Worm (Caenorhabditis elegans) whole organism, young adult: ENCODE data around the gene R04F11.5.

Experiments used
- C06A6.2 ChIP-seq: fragments of 200-800 bp; sonication (Bioruptor generic); conservative IDR thresholded peaks from 2 replicates; pipeline ENCODE4 v1.3.6; 2022; ENCODE audit warnings: missing genetic modification characterization, missing compliant biosample characterization
- F49E8.2 ChIP-seq: sonication (generic microtip); optimal IDR thresholded peaks from 3 replicates; lab custom pipeline; 2017; ENCODE audit warnings: missing genetic modification characterization, mild to moderate bottlenecking, missing compliant biosample characterization, antibody characterized with exemption, moderate library complexity; ENCODE audit not compliant: insufficient read depth
- F57C9.4 ChIP-seq: sonication (generic microtip); optimal IDR thresholded peaks from 2 replicates; lab custom pipeline; 2017; ENCODE audit warnings: mild to moderate bottlenecking, missing genetic modification characterization, missing compliant biosample characterization
- T07F8.4 ChIP-seq: sonication (generic microtip); optimal IDR thresholded peaks from 2 replicates; lab custom pipeline; 2016; ENCODE audit warnings: mild to moderate bottlenecking, missing genetic modification characterization, moderate library complexity, missing compliant biosample characterization
- die-1 ChIP-seq: sonication (generic microtip); optimal IDR thresholded peaks from 2 replicates; lab custom pipeline; 2016; ENCODE audit warnings: missing genotype, mild to moderate bottlenecking, missing genetic modification characterization, missing compliant biosample characterization
- dpff-1 ChIP-seq: sonication (generic microtip); optimal IDR thresholded peaks from 2 replicates; lab custom pipeline; 2017; ENCODE audit warnings: mild to moderate bottlenecking, missing genetic modification characterization, missing compliant biosample characterization
- him-1 ChIP-seq: sonication (generic microtip); optimal IDR thresholded peaks from 2 replicates; lab custom pipeline; 2016; ENCODE audit warnings: missing genotype, missing genetic modification reagents, missing genetic modification characterization, missing compliant biosample characterization
- lir-1 ChIP-seq: fragments of 200-800 bp; sonication (Bioruptor generic); conservative IDR thresholded peaks from 2 replicates; pipeline ENCODE4 v1.3.6; 2022; ENCODE audit warnings: missing genetic modification reagents, missing genetic modification characterization, missing compliant biosample characterization
- mes-4 ChIP-seq: sonication (generic microtip); optimal IDR thresholded peaks from 2 replicates; lab custom pipeline; 2016; ENCODE audit warnings: missing genotype, missing genetic modification characterization, missing compliant biosample characterization
- sptf-2 ChIP-seq: fragments of 200-800 bp; sonication (Bioruptor generic); optimal IDR thresholded peaks from 2 replicates; lab custom pipeline; 2018; ENCODE audit warnings: mild to moderate bottlenecking, missing genetic modification characterization, missing compliant biosample characterization
- unc-62 ChIP-seq: fragments of 150-350 bp; optimal IDR thresholded peaks from 2 replicates; lab custom pipeline; 2014; ENCODE audit warnings: missing biosample characterization, missing genetic modification reagents, missing genetic modification characterization
- xnd-1 ChIP-seq: sonication (generic microtip); optimal IDR thresholded peaks from 2 replicates; lab custom pipeline; 2016; ENCODE audit warnings: missing genotype, missing genetic modification reagents, missing genetic modification characterization, missing compliant biosample characterization
- ztf-25 ChIP-seq: fragments of 200-800 bp; sonication (Bioruptor generic); IDR thresholded peaks from 2 replicates; pipeline ENCODE4 v1.3.6; 2022; ENCODE audit warnings: missing genetic modification reagents, missing genetic modification characterization, missing compliant biosample characterization

DNA sequence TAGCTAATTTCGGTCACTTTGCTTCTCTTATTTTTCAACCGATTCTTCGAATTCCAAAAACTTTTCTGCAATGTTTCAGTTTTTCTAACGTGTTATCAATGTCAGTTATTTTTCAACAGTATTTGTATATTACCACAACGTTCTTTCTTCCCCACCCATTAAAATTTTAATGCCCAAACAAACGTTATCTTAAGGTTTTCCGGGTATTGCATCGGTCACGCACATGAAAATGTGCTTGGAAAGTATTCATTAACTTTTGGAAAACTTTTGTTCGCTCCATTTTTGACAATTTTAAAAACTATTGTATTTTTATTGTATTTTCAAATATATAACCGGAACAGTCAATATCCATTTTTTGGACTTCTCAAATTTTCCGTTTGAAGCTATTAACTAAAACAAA lies 21.7 kb downstream of the R04F11.5 start:
- TF ChIP-seq C06A6.2 (GFP tag; lab: Robert Waterston, UW) (no peak), T07F8.4 (tag; lab: Kevin White, UChicago) (no peak), mes-4 (tag; lab: Kevin White, UChicago) (no peak), unc-62 (GFP tag; lab: Kevin White, UChicago) (no peak), lir-1 (GFP tag; lab: Robert Waterston, UW) (no peak), F49E8.2 (tag; lab: Kevin White, UChicago) (no peak), F57C9.4 (no peak), dpff-1 (no peak), xnd-1 (no peak), him-1 (tag; lab: Kevin White, UChicago) (no peak), ztf-25 (no peak), sptf-2 (GFP tag; lab: Kevin White, UChicago) (no peak), die-1 (tag; lab: Kevin White, UChicago) (no peak)
